Fruit fly (Drosophila melanogaster) whole organism, embryonic: ENCODE data around the gene Iris.

Experiments
- CG1024 ChIP-seq: fragments of 200-800 bp; sonication (Bioruptor generic); IDR thresholded peaks from 2 replicates; pipeline ENCODE4 v1.3.6; 2022; ENCODE audit warnings: missing biosample characterization, missing genetic modification characterization
- CG17568 ChIP-seq: fragments of 200-800 bp; sonication (Bioruptor generic); optimal IDR thresholded peaks from 2 replicates; lab custom pipeline; 2018; ENCODE audit warnings: missing biosample characterization, mild to moderate bottlenecking, missing genetic modification characterization, moderate library complexity
- CG32532 ChIP-seq: fragments of 200-800 bp; sonication (Bioruptor generic); IDR thresholded peaks from 2 replicates; pipeline ENCODE4 v1.3.6; 2022; ENCODE audit warnings: missing biosample characterization, missing genetic modification characterization
- Gug ChIP-seq: fragments of 200-800 bp; sonication (Bioruptor generic); IDR thresholded peaks from 4 replicates; pipeline ENCODE4 v1.3.6; 2022; ENCODE audit warnings: missing biosample characterization, missing genetic modification characterization
- Hey ChIP-seq: fragments of 200-800 bp; sonication (Bioruptor generic); optimal IDR thresholded peaks from 3 replicates; lab custom pipeline; 2018; ENCODE audit warnings: missing biosample characterization, mild to moderate bottlenecking, missing genetic modification characterization
- Lpt ChIP-seq: fragments of >200 bp; optimal IDR thresholded peaks from 2 replicates; lab custom pipeline; 2018; ENCODE audit warnings: missing biosample characterization, missing genetic modification characterization
- Opbp ChIP-seq: fragments of 200-800 bp; sonication (Bioruptor generic); IDR thresholded peaks from 3 replicates; pipeline ENCODE4 v1.3.6; 2022; ENCODE audit warnings: missing biosample characterization, missing genetic modification characterization; ENCODE audit not compliant: partially characterized antibody
- Sox102F ChIP-seq: fragments of 200-800 bp; sonication (Bioruptor generic); optimal IDR thresholded peaks from 2 replicates; lab custom pipeline; 2018; ENCODE audit warnings: missing biosample characterization, mild to moderate bottlenecking, missing genetic modification characterization, moderate library complexity
- chm ChIP-seq: fragments of 200-800 bp; sonication (Bioruptor generic); IDR thresholded peaks from 2 replicates; pipeline ENCODE4 v1.3.6; 2022; ENCODE audit warnings: missing biosample characterization, missing genetic modification characterization
- esg ChIP-seq: fragments of 200-800 bp; sonication (Bioruptor generic); conservative IDR thresholded peaks from 2 replicates; pipeline ENCODE4 v1.3.6; 2022; ENCODE audit warnings: missing biosample characterization, missing genetic modification characterization
- exex ChIP-seq: fragments of 200-800 bp; sonication (Bioruptor generic); optimal IDR thresholded peaks from 4 replicates; lab custom pipeline; 2018; ENCODE audit warnings: missing biosample characterization, mild to moderate bottlenecking, missing genetic modification characterization, moderate library complexity
- insv ChIP-seq, 2 experiments: fragments of 200-800 bp; sonication (Bioruptor generic); optimal IDR thresholded peaks; 3 replicates each; lab custom pipeline; 2016 to 2018; ENCODE audit warnings: missing biosample characterization in 2 of 2, missing genetic modification characterization in 2 of 2
- stc ChIP-seq: fragments of 200-800 bp; sonication (Bioruptor generic); IDR thresholded peaks from 2 replicates; pipeline ENCODE4 v1.3.6; 2022; ENCODE audit warnings: missing biosample characterization, missing genetic modification characterization
- usp ChIP-seq: fragments of >200 bp; optimal IDR thresholded peaks from 2 replicates; lab custom pipeline; 2017; ENCODE audit warnings: missing biosample characterization, missing genetic modification characterization

dm6 chr2L:1128932-1129887 is 4.7 kb downstream of the Iris start, which contains the start of the genes Pino and TBC1D23:
- TF ChIP-seq CG32532 (GFP tag; lab: Robert Waterston, UW), result peak; percentile 81
- no peak for TF ChIP-seq exex (tag; lab: Kevin White, UChicago)
- TF ChIP-seq Sox102F, result peak; percentile 72
- TF ChIP-seq Lpt (GFP tag; lab: Kevin White, UChicago), result no peak
- TF ChIP-seq insv (GFP tag; optimal IDR thresholded peaks at IDR 0.05; lab: Kevin White, UChicago), result peak in 1 of 2 experiments; percentile 8
- peak; percentile 52; the same call in 2 of the 3 replicates for TF ChIP-seq Opbp (GFP tag; lab: Robert Waterston, UW)
- peak; percentile 21; the same call in 1 of the 2 replicates for TF ChIP-seq stc (GFP tag; lab: Robert Waterston, UW)
- TF ChIP-seq usp (GFP tag; lab: Kevin White, UChicago), result no peak
- 0 out of 2 replicates have a peak, but pooled peaks have one; percentile 34 for TF ChIP-seq CG1024
- TF ChIP-seq Gug, result peak; percentile 73; the same call in 3 of the 4 replicates
- TF ChIP-seq esg (GFP tag; lab: Robert Waterston, UW), result peak; percentile 48; the same call in 1 of the 2 replicates
- no peak for TF ChIP-seq CG17568
- TF ChIP-seq Hey (tag; lab: Kevin White, UChicago), result no peak
- no peak for TF ChIP-seq chm (GFP tag; lab: Robert Waterston, UW)
